Worm (Caenorhabditis elegans): ENCODE measurements around the gene dpf-1.

dpf-1 gene

DNA sequence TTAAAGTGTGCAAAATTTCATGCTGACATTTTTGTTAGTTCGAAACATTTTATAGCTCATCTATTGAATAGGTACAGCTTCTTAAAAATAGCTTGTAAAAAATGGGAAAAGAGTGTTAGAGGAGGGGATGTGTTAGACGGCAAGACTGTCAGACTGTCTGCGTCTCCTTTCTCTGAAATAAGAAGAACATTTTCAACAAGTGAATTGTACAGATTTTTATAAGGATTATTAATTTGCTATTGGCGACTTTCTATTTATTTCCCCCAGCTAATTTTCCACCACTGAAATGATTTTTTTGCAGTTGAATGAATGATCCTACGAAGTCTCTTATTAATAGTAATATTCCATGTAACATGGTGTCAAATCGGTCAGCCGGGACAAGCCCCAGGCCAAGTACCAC lies 27.3 kb downstream of the dpf-1 start, which contains the start of gene C06B8.7:
Gene C06B8.7, plus strand, starts transcription at position 301 of the 400 bp plus-strand sequence.
- TF ChIP-seq lsy-12 (tag; optimal IDR thresholded peaks at IDR 0.05) (no peak), skn-1 (tag; optimal IDR thresholded peaks at IDR 0.05) (no peak), snpc-4 (tag; optimal IDR thresholded peaks at IDR 0.05) (no peak), eor-1 (tag; optimal IDR thresholded peaks at IDR 0.05) (no peak), ceh-82 (tag; optimal IDR thresholded peaks at IDR 0.05) (no peak), mdl-1 (tag; optimal IDR thresholded peaks at IDR 0.05) (no peak), nhr-28 (tag; optimal IDR thresholded peaks at IDR 0.05) (no peak), nhr-77 (tag; optimal IDR thresholded peaks at IDR 0.05) (no peak), elt-1 (tag; optimal IDR thresholded peaks at IDR 0.05) (no peak), fkh-10 (GFP tag; optimal IDR thresholded peaks at IDR 0.05) (no peak), hmg-11 (tag; optimal IDR thresholded peaks at IDR 0.05) (no peak), unc-62 (GFP tag; optimal IDR thresholded peaks at IDR 0.05) (no peak), nhr-237 (tag; optimal IDR thresholded peaks at IDR 0.05) (no peak), sea-2 (GFP tag; optimal IDR thresholded peaks at IDR 0.05) (no peak), nfya-1 (tag; optimal IDR thresholded peaks at IDR 0.05; ENCODE audit: insufficient read depth) (no peak), ceh-16 (tag; optimal IDR thresholded peaks at IDR 0.05) (no peak), aly-2 (tag; optimal IDR thresholded peaks at IDR 0.05) (no peak), elt-2 (tag; optimal IDR thresholded peaks at IDR 0.05) (no peak), nhr-23 (tag; optimal IDR thresholded peaks at IDR 0.05) (no peak), fkh-2 (tag; optimal IDR thresholded peaks at IDR 0.05) (no peak)

DNA sequence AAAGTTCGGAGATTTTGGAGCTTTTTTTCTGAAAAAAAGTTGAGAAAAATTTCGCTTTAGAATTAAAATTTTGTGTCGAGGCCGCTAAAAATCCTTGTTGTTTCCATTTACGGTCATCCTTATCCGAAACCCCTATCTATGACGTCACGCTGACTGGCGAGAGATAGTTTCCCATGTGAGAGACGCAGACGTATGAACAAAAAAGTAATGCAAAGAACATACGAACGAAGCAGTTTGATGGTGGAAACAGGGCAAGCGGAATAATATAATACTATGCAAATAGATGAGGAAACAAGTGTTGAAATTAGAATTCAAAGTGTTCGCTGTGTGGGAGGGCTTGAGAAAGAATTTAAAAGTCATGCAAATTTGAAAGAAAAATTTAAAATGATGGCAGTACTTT lies 28.0 kb downstream of the dpf-1 start:
- TF ChIP-seq elt-2 (tag; optimal IDR thresholded peaks at IDR 0.05) (peak; percentile 31), snpc-4 (tag; optimal IDR thresholded peaks at IDR 0.05) (no peak), eor-1 (tag; optimal IDR thresholded peaks at IDR 0.05) (no peak), mdl-1 (tag; optimal IDR thresholded peaks at IDR 0.05) (no peak), ztf-11 (tag; optimal IDR thresholded peaks at IDR 0.05) (no peak), hmg-11 (tag; optimal IDR thresholded peaks at IDR 0.05) (no peak), ama-1 (optimal IDR thresholded peaks at IDR 0.05) (no peak), elt-3 (tag; optimal IDR thresholded peaks at IDR 0.05) (no peak), pqm-1 (tag; optimal IDR thresholded peaks at IDR 0.05) (peak; percentile 19), lsy-12 (tag; optimal IDR thresholded peaks at IDR 0.05) (no peak), zag-1 (tag; optimal IDR thresholded peaks at IDR 0.05) (no peak)

DNA sequence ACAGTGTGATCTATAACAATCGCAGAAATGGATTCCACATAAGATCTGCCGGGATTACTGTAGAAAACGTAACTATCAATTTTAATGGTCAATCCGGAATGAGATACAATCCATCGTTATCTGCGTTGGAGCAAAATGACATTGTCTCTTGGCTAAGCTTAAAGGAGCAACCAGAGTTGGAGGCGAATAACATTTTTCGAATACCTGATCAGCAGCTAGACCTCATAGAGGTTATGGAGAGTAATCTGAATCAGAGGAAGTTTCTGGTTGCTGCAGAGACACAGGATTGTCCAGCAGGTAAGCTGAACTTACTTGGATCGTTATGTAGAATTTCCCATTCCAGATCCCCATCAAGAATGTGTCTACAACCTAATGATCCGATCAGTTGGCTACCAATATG lies 32.5 kb downstream of the dpf-1 start:
- no peak for TF ChIP-seq daf-12 (tag; optimal IDR thresholded peaks at IDR 0.05)

DNA sequence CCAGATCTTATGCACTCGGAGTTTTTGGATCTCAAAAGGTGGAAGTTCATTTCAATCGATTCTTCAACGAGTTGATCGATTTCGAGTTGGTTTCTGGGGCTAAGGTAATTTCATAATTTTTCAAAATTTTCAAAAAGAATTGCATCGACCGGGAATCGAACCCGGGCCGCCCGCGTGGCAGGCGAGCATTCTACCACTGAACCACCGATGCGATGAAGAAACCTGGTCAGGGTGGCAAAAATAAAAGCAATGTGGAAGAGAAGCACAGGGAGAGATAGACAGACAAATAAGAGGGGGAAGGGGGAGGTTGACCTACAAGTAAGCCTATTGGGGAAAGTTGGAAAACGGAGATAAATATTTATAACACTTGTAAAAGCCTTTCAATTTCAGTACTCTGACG lies 33.9 kb downstream of the dpf-1 start:
- TF ChIP-seq elt-2 (tag; optimal IDR thresholded peaks at IDR 0.05) = peak; percentile 52
- no peak for TF ChIP-seq aly-2 (tag; optimal IDR thresholded peaks at IDR 0.05)
- TF ChIP-seq nhr-77 (tag; optimal IDR thresholded peaks at IDR 0.05) = no peak
- TF ChIP-seq lin-39 (tag; optimal IDR thresholded peaks at IDR 0.05) = peak; percentile 8
- no peak for TF ChIP-seq fos-1 (tag; optimal IDR thresholded peaks at IDR 0.05)
- no peak for TF ChIP-seq unc-39 (tag; optimal IDR thresholded peaks at IDR 0.05)
- peak; percentile 2 for TF ChIP-seq ceh-16 (tag; optimal IDR thresholded peaks at IDR 0.05)
- no peak for TF ChIP-seq snpc-4 (tag; optimal IDR thresholded peaks at IDR 0.05)
- no peak for TF ChIP-seq pha-4 (tag; optimal IDR thresholded peaks at IDR 0.05)
- TF ChIP-seq nfya-1 (tag; optimal IDR thresholded peaks at IDR 0.05; ENCODE audit: insufficient read depth) = no peak
- TF ChIP-seq pqm-1 (tag; optimal IDR thresholded peaks at IDR 0.05) = peak; percentile 34
- no peak for TF ChIP-seq nhr-12 (tag; optimal IDR thresholded peaks at IDR 0.05)
- no peak for TF ChIP-seq hmg-11 (tag; optimal IDR thresholded peaks at IDR 0.05)
- no peak for TF ChIP-seq egl-27 (tag; optimal IDR thresholded peaks at IDR 0.05)
- no peak for TF ChIP-seq skn-1 (tag; optimal IDR thresholded peaks at IDR 0.05)
- no peak for TF ChIP-seq lin-15B (tag; optimal IDR thresholded peaks at IDR 0.05)
- TF ChIP-seq ceh-9 (tag; optimal IDR thresholded peaks at IDR 0.05) = no peak

DNA sequence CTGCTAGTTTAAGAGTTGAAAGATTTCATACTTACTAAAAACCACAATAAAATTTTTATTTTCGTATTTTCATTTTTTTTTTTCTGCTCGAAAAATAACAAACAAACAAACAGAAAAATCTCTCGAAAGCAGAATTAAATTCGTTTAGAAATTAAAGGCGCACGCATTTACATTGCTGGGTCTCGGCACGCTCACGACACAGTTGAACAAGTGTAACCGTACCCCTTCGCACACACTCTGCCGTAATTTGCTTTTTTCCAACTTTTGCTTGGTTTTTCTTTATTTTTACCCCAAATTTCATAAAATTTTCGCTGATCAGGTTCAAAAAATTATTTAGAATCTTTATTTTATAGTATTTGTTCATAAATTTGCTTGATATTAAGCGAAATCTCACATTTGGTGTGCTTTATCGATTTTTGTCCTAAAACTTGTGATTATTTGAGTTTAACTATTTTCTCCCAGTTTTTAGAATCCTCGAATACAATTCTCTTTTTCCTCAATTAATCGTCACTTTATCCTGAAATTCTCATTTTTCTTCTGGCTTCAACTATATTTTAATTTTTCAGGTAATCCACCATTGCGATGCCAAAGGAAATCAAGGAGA lies 40.6 kb downstream of the dpf-1 start, which contains the start of gene rpl-38:
Gene rpl-38, plus strand, starts transcription at position 554 of the 604 bp plus-strand sequence.
- TF ChIP-seq nhr-12 (tag; optimal IDR thresholded peaks at IDR 0.05) (no peak), fkh-2 (tag; optimal IDR thresholded peaks at IDR 0.05) (no peak), ceh-82 (tag; optimal IDR thresholded peaks at IDR 0.05) (no peak), ceh-9 (tag; optimal IDR thresholded peaks at IDR 0.05) (no peak), elt-2 (tag; optimal IDR thresholded peaks at IDR 0.05) (peak; percentile 59), ztf-11 (tag; optimal IDR thresholded peaks at IDR 0.05) (no peak), nhr-76 (tag; optimal IDR thresholded peaks at IDR 0.05) (no peak), fkh-10 (GFP tag; optimal IDR thresholded peaks at IDR 0.05) (peak; percentile 70), elt-1 (tag; optimal IDR thresholded peaks at IDR 0.05) (no peak), nhr-25 (tag; optimal IDR thresholded peaks at IDR 0.05) (peak; percentile 69), nhr-67 (tag; optimal IDR thresholded peaks at IDR 0.05) (no peak), hmg-11 (tag; optimal IDR thresholded peaks at IDR 0.05) (peak; percentile 84), ceh-28 (tag; optimal IDR thresholded peaks at IDR 0.05) (peak; percentile 48), snpc-4 (tag; optimal IDR thresholded peaks at IDR 0.05) (peak; percentile 81), pqm-1 (tag; optimal IDR thresholded peaks at IDR 0.05) (peak; percentile 74), skn-1 (tag; optimal IDR thresholded peaks at IDR 0.05) (peak; percentile 75), nhr-237 (tag; optimal IDR thresholded peaks at IDR 0.05) (no peak), egl-27 (tag; optimal IDR thresholded peaks at IDR 0.05) (peak; percentile 27), lsy-12 (tag; optimal IDR thresholded peaks at IDR 0.05) (peak; percentile 47), sea-2 (GFP tag; optimal IDR thresholded peaks at IDR 0.05) (no peak), nhr-11 (tag; optimal IDR thresholded peaks at IDR 0.05) (no peak), unc-39 (tag; optimal IDR thresholded peaks at IDR 0.05) (no peak), mdl-1 (tag; optimal IDR thresholded peaks at IDR 0.05) (no peak), nhr-77 (tag; optimal IDR thresholded peaks at IDR 0.05) (no peak), tbx-2 (tag; optimal IDR thresholded peaks at IDR 0.05) (peak; percentile 30), fos-1 (tag; optimal IDR thresholded peaks at IDR 0.05) (no peak), R02D3.7 (tag; optimal IDR thresholded peaks at IDR 0.05) (peak; percentile 72), elt-3 (tag; optimal IDR thresholded peaks at IDR 0.05) (no peak), nhr-28 (tag; optimal IDR thresholded peaks at IDR 0.05) (no peak), zag-1 (tag; optimal IDR thresholded peaks at IDR 0.05) (no peak)

All from whole organism, L3 larva.